Fruit fly (Drosophila melanogaster): ENCODE results near the gene AkhR.

DNA sequence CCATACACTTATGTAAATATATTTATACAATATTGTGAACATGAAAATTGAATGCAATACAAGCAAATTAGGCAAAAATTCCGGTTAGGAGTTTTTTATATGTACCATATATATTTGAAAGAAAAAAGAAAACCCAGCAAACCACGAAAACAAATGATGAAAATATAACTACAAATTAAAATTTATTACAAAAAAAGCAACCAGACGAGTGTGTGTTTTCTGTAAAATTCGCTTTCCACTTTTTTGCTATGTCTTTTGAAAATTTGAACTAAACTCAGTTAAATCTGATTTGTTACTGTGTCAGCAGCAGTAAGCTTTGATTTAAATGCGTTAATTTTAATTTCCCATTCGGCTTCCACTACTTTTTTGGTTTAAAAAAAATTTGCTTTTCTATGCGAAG is 16.6 kb upstream of the AkhR start, which contains the start of gene TTLL3B:
- TF ChIP-seq pdm3 (GFP tag; optimal IDR thresholded peaks at IDR 0.05): no peak
- no peak for TF ChIP-seq OdsH (GFP tag; optimal IDR thresholded peaks at IDR 0.05)
- no peak for TF ChIP-seq CG11294 (GFP tag; IDR thresholded peaks at IDR 0.05)
